Worm (Caenorhabditis elegans) whole organism, L4 larva: ENCODE measurements around the gene nhr-159.

Source experiments
- F44E2.7 ChIP-seq: fragments of 200-800 bp; sonication (Bioruptor generic); IDR thresholded peaks from 2 replicates; pipeline ENCODE4 v2.1.2; 2022; ENCODE audit warnings: missing genetic modification characterization, missing compliant biosample characterization
- F49E8.2 ChIP-seq: sonication (generic microtip); optimal IDR thresholded peaks from 2 replicates; lab custom pipeline; 2016; ENCODE audit warnings: missing compliant biosample characterization, mild to moderate bottlenecking, missing genetic modification characterization, borderline replicate concordance
- T26A8.4 ChIP-seq: fragments of 200-800 bp; sonication (Bioruptor generic); IDR thresholded peaks from 2 replicates; pipeline ENCODE4 v1.3.6; 2022; ENCODE audit warnings: missing genetic modification characterization, missing compliant biosample characterization
- Y48G9A.11 ChIP-seq: fragments of 200-800 bp; sonication (Bioruptor generic); IDR thresholded peaks from 2 replicates; pipeline ENCODE4 v1.3.6; 2022; ENCODE audit warnings: missing genetic modification reagents, missing genetic modification characterization, missing compliant biosample characterization
- aly-2 ChIP-seq: sonication (generic microtip); optimal IDR thresholded peaks from 2 replicates; lab custom pipeline; 2018; ENCODE audit warnings: missing biosample characterization, missing genetic modification characterization
- ama-1 ChIP-seq: fragments of 150-350 bp; optimal IDR thresholded peaks from 2 replicates; lab custom pipeline; 2014; ENCODE audit warnings: inconsistent platforms, mixed read lengths
- arid-1 ChIP-seq: fragments of 200-800 bp; sonication (Bioruptor generic); conservative IDR thresholded peaks from 2 replicates; pipeline ENCODE4 v1.3.6; 2022; ENCODE audit warnings: missing genetic modification reagents, missing genetic modification characterization, missing compliant biosample characterization
- attf-4 ChIP-seq: sonication (generic microtip); optimal IDR thresholded peaks from 3 replicates; lab custom pipeline; 2017; ENCODE audit warnings: missing biosample characterization, missing genetic modification characterization
- ceh-62 ChIP-seq: sonication (generic microtip); optimal IDR thresholded peaks from 2 replicates; lab custom pipeline; 2017; ENCODE audit warnings: missing biosample characterization, missing genetic modification characterization
- cey-2 ChIP-seq: sonication (generic microtip); optimal IDR thresholded peaks from 3 replicates; lab custom pipeline; 2017; ENCODE audit warnings: missing genetic modification characterization, mild to moderate bottlenecking, missing compliant biosample characterization, antibody characterized with exemption, borderline replicate concordance; ENCODE audit not compliant: insufficient read depth
- ctbp-1 ChIP-seq: fragments of 200-800 bp; sonication (Bioruptor generic); IDR thresholded peaks from 2 replicates; pipeline ENCODE4 v1.3.6; 2022; ENCODE audit warnings: missing genetic modification reagents, missing genetic modification characterization, missing compliant biosample characterization
- daf-19 ChIP-seq: fragments of 200-800 bp; sonication (Bioruptor generic); conservative IDR thresholded peaks from 2 replicates; pipeline ENCODE4 v1.3.6; 2022; ENCODE audit warnings: missing genetic modification characterization, missing compliant biosample characterization
- dmd-9 ChIP-seq: fragments of 200-800 bp; sonication (Bioruptor generic); IDR thresholded peaks from 2 replicates; pipeline ENCODE4 v1.3.6; 2022; ENCODE audit warnings: missing genetic modification reagents, missing genetic modification characterization, missing compliant biosample characterization
- dve-1 ChIP-seq: sonication (generic microtip); optimal IDR thresholded peaks from 2 replicates; lab custom pipeline; 2017; ENCODE audit warnings: antibody characterized with exemption, mild to moderate bottlenecking, missing genetic modification characterization, missing compliant biosample characterization; ENCODE audit not compliant: insufficient read depth
- hlh-11 ChIP-seq: fragments of 200-800 bp; sonication (Bioruptor generic); optimal IDR thresholded peaks from 2 replicates; lab custom pipeline; 2018; ENCODE audit warnings: mild to moderate bottlenecking, missing genetic modification characterization, missing compliant biosample characterization
- hmg-1.1 ChIP-seq: fragments of 200-800 bp; sonication (Bioruptor generic); IDR thresholded peaks from 2 replicates; pipeline ENCODE4 v1.3.6; 2022; ENCODE audit warnings: missing genetic modification reagents, missing genetic modification characterization, missing compliant biosample characterization
- lin-13 ChIP-seq: fragments of 150-350 bp; optimal IDR thresholded peaks from 2 replicates; lab custom pipeline; 2014; ENCODE audit warnings: missing biosample characterization, missing genetic modification reagents, missing genetic modification characterization
- lin-15B ChIP-seq: fragments of 150-350 bp; sonication (generic microtip); optimal IDR thresholded peaks from 3 replicates; lab custom pipeline; 2014; ENCODE audit warnings: missing biosample characterization, missing genetic modification characterization
- lin-29 ChIP-seq: fragments of 200-800 bp; sonication (Bioruptor generic); IDR thresholded peaks from 2 replicates; pipeline ENCODE4 v1.3.6; 2022; ENCODE audit warnings: missing genetic modification reagents, missing genetic modification characterization, missing compliant biosample characterization
- mep-1 ChIP-seq: fragments of 150-350 bp; sonication (generic microtip); optimal IDR thresholded peaks from 3 replicates; lab custom pipeline; 2014; ENCODE audit warnings: missing biosample characterization, missing genetic modification characterization
- mes-2 ChIP-seq: sonication (generic microtip); optimal IDR thresholded peaks from 2 replicates; lab custom pipeline; 2016; ENCODE audit warnings: missing genotype, mild to moderate bottlenecking, missing genetic modification characterization, missing compliant biosample characterization; ENCODE audit not compliant: poor library complexity, severe bottlenecking
- mxl-2 ChIP-seq: fragments of 200-800 bp; sonication (Bioruptor generic); conservative IDR thresholded peaks from 2 replicates; pipeline ENCODE4 v1.3.6; 2022; ENCODE audit warnings: missing genetic modification reagents, missing genetic modification characterization, missing compliant biosample characterization
- mxl-3 ChIP-seq: fragments of 200-800 bp; sonication (Bioruptor generic); optimal IDR thresholded peaks from 2 replicates; lab custom pipeline; 2018; ENCODE audit warnings: mild to moderate bottlenecking, missing genetic modification characterization, missing compliant biosample characterization
- nhr-10 ChIP-seq: fragments of 150-350 bp; optimal IDR thresholded peaks from 2 replicates; lab custom pipeline; 2014; ENCODE audit warnings: missing biosample characterization, missing genetic modification characterization
- nhr-41 ChIP-seq: fragments of 200-800 bp; sonication (Bioruptor generic); IDR thresholded peaks from 2 replicates; pipeline ENCODE4 v1.3.6; 2022; ENCODE audit warnings: missing genetic modification reagents, missing genetic modification characterization, missing compliant biosample characterization
- nhr-42 ChIP-seq: fragments of 200-800 bp; sonication (Bioruptor generic); IDR thresholded peaks from 2 replicates; pipeline ENCODE4 v1.3.6; 2022; ENCODE audit warnings: missing genetic modification characterization, missing compliant biosample characterization
- nhr-48 ChIP-seq: sonication (generic microtip); optimal IDR thresholded peaks from 2 replicates; lab custom pipeline; 2016; ENCODE audit warnings: mild to moderate bottlenecking, missing genetic modification characterization, missing compliant biosample characterization
- nhr-76 ChIP-seq: fragments of 150-350 bp; optimal IDR thresholded peaks from 2 replicates; lab custom pipeline; 2014; ENCODE audit warnings: missing biosample characterization, missing genetic modification characterization
- sdz-12 ChIP-seq: fragments of 200-800 bp; sonication (Bioruptor generic); optimal IDR thresholded peaks from 2 replicates; lab custom pipeline; 2018; ENCODE audit warnings: mild to moderate bottlenecking, missing genetic modification characterization, missing compliant biosample characterization
- set-16 ChIP-seq: fragments of 200-800 bp; sonication (Bioruptor generic); IDR thresholded peaks from 2 replicates; pipeline ENCODE4 v1.3.6; 2022; ENCODE audit warnings: missing genetic modification reagents, missing genetic modification characterization, missing compliant biosample characterization
- spr-1 ChIP-seq: sonication (generic microtip); optimal IDR thresholded peaks from 2 replicates; lab custom pipeline; 2016; ENCODE audit warnings: mild to moderate bottlenecking, missing genetic modification characterization, missing compliant biosample characterization
- spr-3 ChIP-seq: fragments of 200-800 bp; sonication (Bioruptor generic); optimal IDR thresholded peaks from 2 replicates; lab custom pipeline; 2018; ENCODE audit warnings: mild to moderate bottlenecking, missing genetic modification characterization, missing compliant biosample characterization
- unc-62 ChIP-seq, 3 experiments: fragments of 150-350 bp in 1 of 3; sonication (generic microtip); optimal IDR thresholded peaks in 2 of 3; peaks in 1 of 3; 1 replicate in 1 of 3; 2 replicates in 2 of 3; lab custom pipeline; 2014 to 2017; ENCODE audit warnings: missing biosample characterization in 3 of 3, missing genetic modification characterization in 3 of 3, missing genetic modification reagents in 3 of 3, missing genotype in 1 of 3
- vab-7 ChIP-seq: fragments of 200-800 bp; sonication (Bioruptor generic); IDR thresholded peaks from 2 replicates; pipeline ENCODE4 v1.3.6; 2022; ENCODE audit warnings: missing genetic modification reagents, missing genetic modification characterization, missing compliant biosample characterization
- zag-1 ChIP-seq: fragments of 150-350 bp; optimal IDR thresholded peaks from 2 replicates; lab custom pipeline; 2014; ENCODE audit warnings: missing biosample characterization, missing genetic modification characterization

nhr-159 gene

ce11 chrV:3903424-3903823 is 25.3 kb upstream of the nhr-159 start:
- no peak for TF ChIP-seq daf-19 (GFP tag; lab: Robert Waterston, UW)
- TF ChIP-seq unc-62 (GFP tag; optimal IDR thresholded peaks at IDR 0.05 in 1 of 2; lab: Kevin White, UChicago): peak in 1 of 2 experiments; percentile 93
- no peak for TF ChIP-seq unc-62 (tag; optimal IDR thresholded peaks at IDR 0.05; lab: Kevin White, UChicago)
- no peak for TF ChIP-seq set-16 (GFP tag; lab: Robert Waterston, UW)
- TF ChIP-seq mep-1 (tag; lab: Kevin White, UChicago): no peak
- TF ChIP-seq ama-1 (lab: Kevin White, UChicago): no peak
- TF ChIP-seq lin-13 (GFP tag; lab: Kevin White, UChicago): no peak

DNA sequence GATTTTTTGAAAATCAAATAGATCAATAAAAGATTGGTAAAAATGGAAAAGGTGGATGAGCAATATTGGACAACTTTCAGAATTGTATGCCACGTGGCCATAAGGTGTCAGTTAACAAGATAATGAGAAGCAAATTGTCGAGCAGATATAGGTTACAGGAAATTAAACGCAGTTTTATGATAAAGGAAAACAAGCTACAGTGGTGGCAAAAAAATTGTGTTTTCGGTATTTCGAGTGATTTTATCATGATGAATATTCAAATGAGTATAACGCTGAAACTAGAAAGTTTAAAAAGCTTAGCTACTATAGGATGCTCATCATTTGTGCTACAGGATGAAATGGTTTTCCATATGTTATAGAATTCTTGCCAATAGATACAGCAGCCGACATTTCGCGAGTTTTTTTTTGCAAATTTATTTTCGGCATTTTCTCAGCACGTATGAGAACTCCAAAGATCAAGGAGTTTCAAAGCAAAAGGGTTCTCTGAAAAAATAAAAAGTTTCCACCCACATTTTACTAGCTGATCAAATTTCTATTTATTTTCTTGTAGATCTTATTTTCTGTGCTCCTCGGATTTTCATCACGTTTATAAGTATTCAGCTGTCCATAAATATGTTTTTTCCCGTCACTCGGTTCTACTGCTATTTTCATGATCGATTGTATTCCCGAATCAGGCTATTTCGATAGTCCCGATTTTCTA is 24.5 kb upstream of the nhr-159 start, which contains the start of the genes str-229 and srh-190:
Gene str-229 (minus strand): TSS at position 101 of the 700 bp plus-strand sequence.
Gene srh-190 (plus strand): TSS at position 650 of the 700 bp plus-strand sequence.
- no peak for TF ChIP-seq nhr-76 (tag; lab: Kevin White, UChicago)
- no peak for TF ChIP-seq dve-1 (tag; lab: Kevin White, UChicago)
- TF ChIP-seq cey-2 (tag; lab: Kevin White, UChicago): no peak
- no peak for TF ChIP-seq mxl-3 (GFP tag; lab: Kevin White, UChicago)
- TF ChIP-seq ceh-62 (tag; lab: Kevin White, UChicago): no peak
- no peak for TF ChIP-seq spr-3 (GFP tag; lab: Kevin White, UChicago)
- TF ChIP-seq nhr-42 (GFP tag; lab: Robert Waterston, UW): no peak
- no peak for TF ChIP-seq nhr-41 (GFP tag; lab: Robert Waterston, UW)
- no peak for TF ChIP-seq zag-1 (tag; lab: Kevin White, UChicago)
- TF ChIP-seq sdz-12 (GFP tag; lab: Kevin White, UChicago): no peak
- no peak for TF ChIP-seq hlh-11 (tag; lab: Kevin White, UChicago)
- no peak for TF ChIP-seq arid-1 (GFP tag; lab: Robert Waterston, UW)
- TF ChIP-seq T26A8.4 (GFP tag; lab: Robert Waterston, UW): no peak
- TF ChIP-seq lin-15B (tag; lab: Kevin White, UChicago): no peak
- TF ChIP-seq nhr-48 (tag; lab: Kevin White, UChicago): no peak
- no peak for TF ChIP-seq spr-1

- TF ChIP-seq Y48G9A.11 (no peak), attf-4 (tag; lab: Kevin White, UChicago) (no peak), mxl-2 (GFP tag; lab: Robert Waterston, UW) (no peak), dmd-9 (GFP tag; lab: Robert Waterston, UW) (no peak), spr-1 (no peak), ctbp-1 (GFP tag; lab: Robert Waterston, UW) (no peak), aly-2 (tag; lab: Kevin White, UChicago) (no peak), hmg-1.1 (GFP tag; lab: Robert Waterston, UW) (no peak), F49E8.2 (tag; lab: Kevin White, UChicago) (no peak), mep-1 (tag; lab: Kevin White, UChicago) (no peak)
- TF ChIP-seq, all 104 proteins: peak for 0
Measured at ce11 chrV:3900102-3900501, 22.0 kb upstream of the nhr-159 start, which contains the start of gene irld-22. Gene irld-22, minus strand, starts transcription at chrV:3900202.

DNA sequence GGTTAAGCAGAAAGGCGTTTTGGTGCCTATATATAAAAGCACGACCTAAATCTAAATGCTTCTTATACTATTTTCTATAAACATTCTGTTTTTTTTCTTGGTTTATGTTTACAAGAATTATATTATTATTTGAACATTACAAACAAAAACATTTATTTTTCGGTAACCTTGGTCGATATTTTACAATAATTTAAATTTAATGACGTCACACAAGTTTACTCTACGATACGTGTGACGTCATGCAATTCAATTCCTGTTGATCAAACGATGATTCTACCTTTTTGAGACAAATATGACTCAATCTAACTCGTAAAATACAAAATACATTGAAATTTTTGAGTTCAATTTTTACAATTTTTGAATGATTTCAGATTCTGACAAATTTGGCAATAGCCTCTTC is 17.9 kb upstream of the nhr-159 start:
- no peak for TF ChIP-seq vab-7 (GFP tag; lab: Robert Waterston, UW)
- no peak for TF ChIP-seq F44E2.7 (GFP tag; lab: Robert Waterston, UW)
- TF ChIP-seq unc-62 (GFP tag; optimal IDR thresholded peaks at IDR 0.05 in 1 of 2; lab: Kevin White, UChicago): peak in 1 of 2 experiments; percentile 69
- TF ChIP-seq unc-62 (tag; optimal IDR thresholded peaks at IDR 0.05; lab: Kevin White, UChicago): no peak
- no peak for TF ChIP-seq nhr-10 (tag; lab: Kevin White, UChicago)
- TF ChIP-seq lin-29 (GFP tag; lab: Robert Waterston, UW): no peak
- TF ChIP-seq mes-2 (tag; lab: Kevin White, UChicago): no peak
